Fruit fly (Drosophila melanogaster) whole organism, pupa: ENCODE results near the gene CG42834.

Experiments
- Pif1B ChIP-seq: fragments of 200-800 bp; sonication (Bioruptor generic); optimal IDR thresholded peaks from 3 replicates; lab custom pipeline; 2016; ENCODE audit warnings: missing biosample characterization, missing genetic modification characterization
- fd96Ca ChIP-seq: fragments of 200-800 bp; sonication (Bioruptor generic); IDR thresholded peaks from 3 replicates; pipeline ENCODE4 v1.3.6; 2022; ENCODE audit warnings: missing biosample characterization, missing genetic modification characterization

dm6 chr3R:17371094-17371493 lies 47.5 kb upstream of the CG42834 start:
- peak; percentile 35; the same call in 1 of the 3 replicates for TF ChIP-seq fd96Ca (GFP tag; lab: Robert Waterston, UW)
- no peak for TF ChIP-seq Pif1B (GFP tag; lab: Kevin White, UChicago)
